Fruit fly (Drosophila melanogaster) whole organism, embryonic: Measurements from ENCODE around the gene Capr.

Experiments used
- CG14050 ChIP-seq: fragments of 200-800 bp; sonication (Bioruptor generic); IDR thresholded peaks from 3 replicates; pipeline ENCODE4 v1.3.6; 2022; ENCODE audit warnings: missing biosample characterization, missing genetic modification characterization
- Doc2 ChIP-seq: fragments of 200-800 bp; sonication (Bioruptor generic); IDR thresholded peaks from 2 replicates; pipeline ENCODE4 v1.3.6; 2022; ENCODE audit warnings: missing biosample characterization, missing genetic modification characterization
- Gug ChIP-seq: fragments of 200-800 bp; sonication (Bioruptor generic); IDR thresholded peaks from 4 replicates; pipeline ENCODE4 v1.3.6; 2022; ENCODE audit warnings: missing biosample characterization, missing genetic modification characterization
- knrl ChIP-seq: fragments of 200-800 bp; sonication (Bioruptor generic); IDR thresholded peaks from 3 replicates; pipeline ENCODE4 v1.3.6; 2022; ENCODE audit warnings: missing biosample characterization, missing genetic modification characterization; ENCODE audit not compliant: partially characterized antibody
- seq ChIP-seq: fragments of 200-800 bp; sonication (Bioruptor generic); IDR thresholded peaks from 2 replicates; pipeline ENCODE4 v1.3.6; 2022; ENCODE audit warnings: missing biosample characterization, missing genetic modification characterization

DNA sequence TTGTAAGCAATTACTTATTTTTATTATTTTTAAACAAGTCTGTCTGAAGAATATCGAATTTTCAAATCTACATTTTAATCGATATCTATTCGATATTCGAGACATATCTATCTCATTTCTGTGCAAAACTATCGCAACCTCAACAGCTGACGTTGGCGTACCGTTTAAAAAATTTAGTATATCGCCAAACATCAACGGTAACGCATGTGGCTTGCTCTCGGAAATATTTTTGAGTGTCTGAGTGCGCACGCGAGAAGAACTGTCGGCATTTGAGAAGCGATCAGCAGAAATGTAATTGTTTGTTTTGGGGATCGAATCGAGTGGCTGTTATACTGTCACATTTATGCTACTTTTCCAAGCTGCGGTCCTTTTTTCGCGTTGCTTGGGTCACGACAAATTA, 47.3 kb downstream of the Capr start, which contains the start of gene MYPT-75D:
- TF ChIP-seq seq (GFP tag; lab: Robert Waterston, UW) (no peak), Doc2 (no peak), knrl (GFP tag; lab: Robert Waterston, UW) (peak; percentile 80), Gug (GFP tag; lab: Robert Waterston, UW) (0 out of 4 replicates have a peak, but pooled peaks have one; percentile 8), CG14050 (no peak)
